Fruit fly (Drosophila melanogaster): ENCODE results near the gene CG9692.

dm6 chr3L:16752402-16753096 lies 47.8 kb downstream of the CG9692 start:
- TF ChIP-seq spab (GFP tag; optimal IDR thresholded peaks at IDR 0.05) (peak; percentile 66), CG1621 (tag; optimal IDR thresholded peaks at IDR 0.05) (peak; percentile 60), CG10631 (GFP tag; optimal IDR thresholded peaks at IDR 0.05) (peak; percentile 81), Blimp-1 (GFP tag; optimal IDR thresholded peaks at IDR 0.05) (no peak), CG6808 (GFP tag; optimal IDR thresholded peaks at IDR 0.05) (peak; percentile 62), pdm3 (GFP tag; optimal IDR thresholded peaks at IDR 0.05) (peak; percentile 63), Sox102F (GFP tag; optimal IDR thresholded peaks at IDR 0.05) (peak; percentile 14)

Measured in whole organism, prepupa.